Worm (Caenorhabditis elegans): ENCODE results near the gene Y111B2A.12.

- TF ChIP-seq unc-39 (tag; optimal IDR thresholded peaks at IDR 0.05) (no peak), egl-27 (tag; optimal IDR thresholded peaks at IDR 0.05) (no peak), ceh-82 (tag; optimal IDR thresholded peaks at IDR 0.05) (no peak), lin-39 (tag; optimal IDR thresholded peaks at IDR 0.05) (no peak), pqm-1 (tag; optimal IDR thresholded peaks at IDR 0.05) (no peak), lin-15B (tag; optimal IDR thresholded peaks at IDR 0.05) (peak; percentile 68), sea-2 (GFP tag; optimal IDR thresholded peaks at IDR 0.05) (no peak), daf-12 (tag; optimal IDR thresholded peaks at IDR 0.05) (no peak), ztf-11 (tag; optimal IDR thresholded peaks at IDR 0.05) (no peak), elt-2 (tag; optimal IDR thresholded peaks at IDR 0.05) (no peak), nhr-76 (tag; optimal IDR thresholded peaks at IDR 0.05) (no peak), zag-1 (tag; optimal IDR thresholded peaks at IDR 0.05) (no peak)
Observed at ce11 chrIII:12625875-12626649, 17.0 kb downstream of the Y111B2A.12 start, which contains the start of gene pqn-80.
